Worm (Caenorhabditis elegans): ENCODE results near the gene Y45F10D.16.

DNA sequence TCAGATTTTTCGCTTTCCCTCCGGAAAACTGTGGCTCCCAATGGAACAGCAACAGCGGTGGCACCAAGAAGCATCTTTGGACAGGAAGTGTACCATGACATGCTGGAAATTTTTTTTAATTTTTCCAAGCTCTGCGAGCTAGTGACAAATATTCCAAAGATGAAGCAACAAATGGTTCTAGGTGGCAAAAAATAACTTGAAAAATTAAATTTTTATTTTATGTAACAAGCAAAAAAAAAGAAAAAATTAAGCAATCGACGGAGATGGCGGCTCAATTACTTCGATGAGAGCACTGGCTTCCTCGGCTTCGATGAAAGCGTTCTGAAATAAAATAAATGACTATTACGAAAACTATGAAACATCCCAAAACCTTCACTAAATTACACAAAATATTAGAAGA lies 9.3 kb downstream of the Y45F10D.16 start, which contains the start of gene lact-9:
- TF ChIP-seq ama-1 (optimal IDR thresholded peaks at IDR 0.05) = no peak
- no peak for TF ChIP-seq sea-1 (GFP tag; conservative IDR thresholded peaks at IDR 0.05)
- TF ChIP-seq pes-1 (GFP tag; IDR thresholded peaks at IDR 0.05) = no peak
- TF ChIP-seq scrt-1 (GFP tag; IDR thresholded peaks at IDR 0.05) = no peak
